Worm (Caenorhabditis elegans) whole organism, young adult: ENCODE results near the gene znf-207.

Source experiments
- B0019.2 ChIP-seq: fragments of 200-800 bp; sonication (Bioruptor generic); conservative IDR thresholded peaks from 2 replicates; pipeline ENCODE4 v1.3.6; 2022; ENCODE audit warnings: missing genetic modification reagents, missing genetic modification characterization, missing compliant biosample characterization
- B0035.1 ChIP-seq: sonication (generic microtip); optimal IDR thresholded peaks from 2 replicates; lab custom pipeline; 2016; ENCODE audit warnings: missing genetic modification characterization, mild to moderate bottlenecking, missing compliant biosample characterization, missing genotype, missing genetic modification reagents
- C06A6.2 ChIP-seq: fragments of 200-800 bp; sonication (Bioruptor generic); conservative IDR thresholded peaks from 2 replicates; pipeline ENCODE4 v1.3.6; 2022; ENCODE audit warnings: missing genetic modification characterization, missing compliant biosample characterization
- D2030.7 ChIP-seq: fragments of 200-800 bp; sonication (Bioruptor generic); IDR thresholded peaks from 2 replicates; pipeline ENCODE4 v1.3.6; 2022; ENCODE audit warnings: missing genetic modification reagents, missing genetic modification characterization, missing compliant biosample characterization
- F33H1.4 ChIP-seq: fragments of 200-800 bp; sonication (Bioruptor generic); IDR thresholded peaks from 2 replicates; pipeline ENCODE4 v1.3.6; 2022; ENCODE audit warnings: missing genetic modification reagents, missing genetic modification characterization, missing compliant biosample characterization
- F37B4.10 ChIP-seq: fragments of 200-800 bp; sonication (Bioruptor generic); IDR thresholded peaks from 2 replicates; pipeline ENCODE4 v1.3.6; 2022; ENCODE audit warnings: missing genetic modification characterization, missing compliant biosample characterization
- F57A8.1 ChIP-seq: fragments of 200-800 bp; sonication (Bioruptor generic); optimal IDR thresholded peaks from 2 replicates; lab custom pipeline; 2018; ENCODE audit warnings: mild to moderate bottlenecking, missing genetic modification characterization, moderate library complexity, missing compliant biosample characterization
- K12H6.12 ChIP-seq: fragments of 200-800 bp; sonication (Bioruptor generic); optimal IDR thresholded peaks from 2 replicates; lab custom pipeline; 2018; ENCODE audit warnings: mild to moderate bottlenecking, missing genetic modification characterization, missing compliant biosample characterization
- T07F8.4 ChIP-seq: sonication (generic microtip); optimal IDR thresholded peaks from 2 replicates; lab custom pipeline; 2016; ENCODE audit warnings: mild to moderate bottlenecking, missing genetic modification characterization, moderate library complexity, missing compliant biosample characterization
- T26A5.8 ChIP-seq: sonication (generic microtip); optimal IDR thresholded peaks from 2 replicates; lab custom pipeline; 2016; ENCODE audit warnings: missing genetic modification characterization, missing compliant biosample characterization
- Y56A3A.18 ChIP-seq: fragments of 200-800 bp; sonication (Bioruptor generic); IDR thresholded peaks from 2 replicates; pipeline ENCODE4 v1.3.6; 2022; ENCODE audit warnings: missing genetic modification reagents, missing genetic modification characterization, missing compliant biosample characterization
- Y95B8A.8 ChIP-seq: fragments of 200-800 bp; sonication (Bioruptor generic); IDR thresholded peaks from 2 replicates; pipeline ENCODE4 v1.3.6; 2022; ENCODE audit warnings: missing genetic modification reagents, missing genetic modification characterization, missing compliant biosample characterization
- ZK185.1 ChIP-seq: sonication (generic microtip); optimal IDR thresholded peaks from 2 replicates; lab custom pipeline; 2016; ENCODE audit warnings: mild to moderate bottlenecking, missing genetic modification characterization, missing compliant biosample characterization; ENCODE audit not compliant: poor library complexity, severe bottlenecking
- aptf-2 ChIP-seq: fragments of 200-800 bp; sonication (Bioruptor generic); conservative IDR thresholded peaks from 2 replicates; pipeline ENCODE4 v1.3.6; 2022; ENCODE audit warnings: missing genetic modification reagents, missing genetic modification characterization, missing compliant biosample characterization
- aptf-3 ChIP-seq: fragments of 200-800 bp; sonication (Bioruptor generic); IDR thresholded peaks from 2 replicates; pipeline ENCODE4 v1.3.6; 2022; ENCODE audit warnings: missing genetic modification characterization, missing compliant biosample characterization
- atf-7 ChIP-seq: sonication (generic microtip); optimal IDR thresholded peaks from 2 replicates; lab custom pipeline; 2017; ENCODE audit warnings: mild to moderate bottlenecking, missing genetic modification characterization, missing compliant biosample characterization
- attf-5 ChIP-seq: fragments of 200-800 bp; sonication (Bioruptor generic); optimal IDR thresholded peaks from 2 replicates; lab custom pipeline; 2018; ENCODE audit warnings: mild to moderate bottlenecking, missing genetic modification characterization, missing compliant biosample characterization
- cebp-1 ChIP-seq, 2 experiments: fragments of 200-800 bp in 1 of 2; sonication (Bioruptor generic) in 1 of 2; sonication (generic microtip) in 1 of 2; IDR thresholded peaks in 1 of 2; optimal IDR thresholded peaks in 1 of 2; 2 replicates each; pipeline versions ENCODE4 v1.3.6 to Lab custom; 2017 to 2022; ENCODE audit warnings: missing compliant biosample characterization in 2 of 2, missing genetic modification characterization in 2 of 2, mild to moderate bottlenecking in 1 of 2, missing genetic modification reagents in 1 of 2, moderate library complexity in 1 of 2
- ceh-79 ChIP-seq: sonication (generic microtip); optimal IDR thresholded peaks from 2 replicates; lab custom pipeline; 2017; ENCODE audit warnings: mild to moderate bottlenecking, missing genetic modification characterization, missing compliant biosample characterization
- ceh-91 ChIP-seq: fragments of 200-800 bp; sonication (Bioruptor generic); IDR thresholded peaks from 2 replicates; pipeline ENCODE4 v1.3.6; 2022; ENCODE audit warnings: missing genetic modification reagents, missing genetic modification characterization, missing compliant biosample characterization
- dox-1 ChIP-seq: fragments of 200-800 bp; sonication (Bioruptor generic); IDR thresholded peaks from 2 replicates; pipeline ENCODE4 v1.3.6; 2022; ENCODE audit warnings: missing genetic modification reagents, missing genetic modification characterization, missing compliant biosample characterization
- dpl-1 ChIP-seq: fragments of 150-350 bp; optimal IDR thresholded peaks from 2 replicates; lab custom pipeline; 2014; ENCODE audit warnings: missing biosample characterization, missing genetic modification reagents, missing genetic modification characterization
- fkh-3 ChIP-seq: sonication (generic microtip); optimal IDR thresholded peaks from 2 replicates; lab custom pipeline; 2016; ENCODE audit warnings: mild to moderate bottlenecking, missing genetic modification characterization, missing compliant biosample characterization
- hlh-12 ChIP-seq: sonication (generic microtip); optimal IDR thresholded peaks from 2 replicates; lab custom pipeline; 2016; ENCODE audit warnings: missing genetic modification characterization, missing compliant biosample characterization
- hmg-1.2 ChIP-seq: fragments of 200-800 bp; sonication (Bioruptor generic); IDR thresholded peaks from 2 replicates; pipeline ENCODE4 v1.3.6; 2022; ENCODE audit warnings: missing genetic modification reagents, missing genetic modification characterization, missing compliant biosample characterization
- lin-40 ChIP-seq: sonication (generic microtip); optimal IDR thresholded peaks from 2 replicates; lab custom pipeline; 2016; ENCODE audit warnings: missing genetic modification characterization, mild to moderate bottlenecking, missing compliant biosample characterization, missing genotype, missing genetic modification reagents
- lsl-1 ChIP-seq: fragments of 200-800 bp; sonication (Bioruptor generic); optimal IDR thresholded peaks from 2 replicates; lab custom pipeline; 2018; ENCODE audit warnings: mild to moderate bottlenecking, missing genetic modification characterization, moderate library complexity, missing compliant biosample characterization
- lsy-27 ChIP-seq: sonication (generic microtip); optimal IDR thresholded peaks from 2 replicates; lab custom pipeline; 2017; ENCODE audit warnings: missing genetic modification characterization, mild to moderate bottlenecking, missing compliant biosample characterization, antibody characterized with exemption, missing genotype, borderline replicate concordance; ENCODE audit not compliant: insufficient read depth
- madf-3 ChIP-seq: fragments of 200-800 bp; sonication (Bioruptor generic); IDR thresholded peaks from 2 replicates; pipeline ENCODE4 v1.3.6; 2022; ENCODE audit warnings: missing genetic modification reagents, missing genetic modification characterization, missing compliant biosample characterization
- madf-6 ChIP-seq: fragments of 200-800 bp; sonication (Bioruptor generic); IDR thresholded peaks from 2 replicates; pipeline ENCODE4 v1.3.6; 2022; ENCODE audit warnings: missing genetic modification reagents, missing genetic modification characterization, missing compliant biosample characterization
- madf-8 ChIP-seq: fragments of 200-800 bp; sonication (Bioruptor generic); conservative IDR thresholded peaks from 2 replicates; pipeline ENCODE4 v1.3.6; 2022; ENCODE audit warnings: missing genetic modification reagents, missing genetic modification characterization, missing compliant biosample characterization
- mcd-1 ChIP-seq: fragments of 200-800 bp; sonication (Bioruptor generic); IDR thresholded peaks from 2 replicates; pipeline ENCODE4 v1.3.6; 2022; ENCODE audit warnings: missing genetic modification reagents, missing genetic modification characterization, missing compliant biosample characterization
- mes-4 ChIP-seq: sonication (generic microtip); optimal IDR thresholded peaks from 2 replicates; lab custom pipeline; 2016; ENCODE audit warnings: missing genotype, missing genetic modification characterization, missing compliant biosample characterization
- sdz-38 ChIP-seq: sonication (generic microtip); optimal IDR thresholded peaks from 2 replicates; lab custom pipeline; 2016; ENCODE audit warnings: missing genotype, missing genetic modification characterization, missing compliant biosample characterization
- xnd-1 ChIP-seq: sonication (generic microtip); optimal IDR thresholded peaks from 2 replicates; lab custom pipeline; 2016; ENCODE audit warnings: missing genotype, missing genetic modification reagents, missing genetic modification characterization, missing compliant biosample characterization
- zim-3 ChIP-seq: sonication (generic microtip); optimal IDR thresholded peaks from 2 replicates; lab custom pipeline; 2017; ENCODE audit warnings: mild to moderate bottlenecking, missing genetic modification characterization, moderate library complexity, missing compliant biosample characterization

The znf-207 gene

ce11 chrIV:11288965-11289364 is 21.8 kb upstream of the znf-207 start (continued):
- peak; percentile 62 for TF ChIP-seq dox-1 (GFP tag; lab: Robert Waterston, UW)

- TF ChIP-seq zim-3 (no peak), atf-7 (tag; lab: Kevin White, UChicago) (no peak), dpl-1 (no peak), mes-4 (tag; lab: Kevin White, UChicago) (no peak), C06A6.2 (GFP tag; lab: Robert Waterston, UW) (no peak), Y95B8A.8 (no peak)
These were observed 14.0 kb upstream of the znf-207 start, which contains the start of gene mttu-1 for ce11 chrIV:11296787-11297186. Gene mttu-1 (minus strand): TSS chrIV:11296887.

ce11 chrIV:11298154-11299086 is 12.4 kb upstream of the znf-207 start, which contains the start of the genes B0035.15 and dnj-1:
Gene B0035.15 (minus strand): TSS chrIV:11298252.
Gene dnj-1 (plus strand): TSS chrIV:11299036.
- TF ChIP-seq ceh-91 (no peak), F33H1.4 (GFP tag; lab: Robert Waterston, UW) (peak; percentile 81), lsy-27 (no peak), madf-3 (GFP tag; lab: Robert Waterston, UW) (0 out of 2 replicates have a peak, but pooled peaks have one; percentile 19), ZK185.1 (tag; lab: Kevin White, UChicago) (no peak), lsl-1 (GFP tag; lab: Kevin White, UChicago) (peak; percentile 82), sdz-38 (tag; lab: Kevin White, UChicago) (no peak), D2030.7 (GFP tag; lab: Robert Waterston, UW) (0 out of 2 replicates have a peak, but pooled peaks have one; percentile 19), F37B4.10 (GFP tag; lab: Robert Waterston, UW) (no peak), madf-8 (GFP tag; lab: Robert Waterston, UW) (peak; percentile 34; the same call in 1 of the 2 replicates), mcd-1 (GFP tag; lab: Robert Waterston, UW) (peak; percentile 68), xnd-1 (tag; lab: Kevin White, UChicago) (peak; percentile 69), lin-40 (peak; percentile 19), cebp-1 (GFP tag; IDR thresholded peaks at IDR 0.05; lab: Robert Waterston, UW) (no peak), cebp-1 (tag; optimal IDR thresholded peaks at IDR 0.05; lab: Kevin White, UChicago) (peak; percentile 42), hmg-1.2 (GFP tag; lab: Robert Waterston, UW) (peak; percentile 30; the same call in 1 of the 2 replicates), attf-5 (GFP tag; lab: Kevin White, UChicago) (peak; percentile 56), madf-6 (GFP tag; lab: Robert Waterston, UW) (peak; percentile 78)

- TF ChIP-seq Y56A3A.18: no peak
- TF ChIP-seq B0035.1: no peak
- TF ChIP-seq T07F8.4: no peak
- no peak for TF ChIP-seq B0019.2 (GFP tag; lab: Robert Waterston, UW)
- TF ChIP-seq ceh-79 (tag; lab: Kevin White, UChicago): no peak
- TF ChIP-seq hlh-12: no peak
- TF ChIP-seq aptf-2 (GFP tag; lab: Robert Waterston, UW): no peak
- TF ChIP-seq T26A5.8: no peak
- no peak for TF ChIP-seq fkh-3 (tag; lab: Kevin White, UChicago)
- TF ChIP-seq aptf-3 (GFP tag; lab: Robert Waterston, UW): no peak
- TF ChIP-seq F57A8.1 (GFP tag; lab: Kevin White, UChicago): no peak
- no peak for TF ChIP-seq K12H6.12 (tag; lab: Kevin White, UChicago)
- TF ChIP-seq, all 124 proteins: peak for 0
These were observed 5.8 kb upstream of the znf-207 start for ce11 chrIV:11304970-11305369.
